Worm (Caenorhabditis elegans): ENCODE results near the gene wee-1.3.

The wee-1.3 gene

ce11 chrII:9682044-9682443 lies 34.2 kb downstream of the wee-1.3 start:
- TF ChIP-seq ces-1 (GFP tag; optimal IDR thresholded peaks at IDR 0.05) (peak; percentile 1), lin-13 (tag; optimal IDR thresholded peaks at IDR 0.05) (no peak)

DNA sequence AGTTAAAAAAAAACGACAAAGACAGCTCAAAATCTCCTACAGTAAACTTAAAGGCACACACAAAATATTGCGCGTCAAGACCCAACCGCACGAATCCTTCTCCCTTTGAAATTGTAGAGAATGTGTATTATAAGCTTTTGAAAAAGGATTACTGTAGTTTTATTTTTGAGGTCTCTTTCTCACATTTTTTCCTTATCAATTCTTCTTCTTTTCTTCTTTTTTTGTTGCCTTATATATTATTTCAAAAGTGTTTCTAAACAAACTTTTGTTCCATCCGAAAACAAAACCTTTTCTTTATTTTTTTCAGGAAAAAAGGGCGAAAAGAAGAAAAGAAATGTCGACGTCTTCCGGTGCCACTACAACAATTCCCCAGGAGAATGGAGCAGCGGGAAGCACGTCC lies 35.8 kb downstream of the wee-1.3 start, which contains the start of gene ZK1320.13:
TSS of gene ZK1320.13 (plus strand) at position 301 of the 400 bp plus-strand sequence.
- TF ChIP-seq unc-62 (GFP tag; optimal IDR thresholded peaks at IDR 0.05) = no peak
- no peak for TF ChIP-seq pha-4 (tag; optimal IDR thresholded peaks at IDR 0.05)
- TF ChIP-seq lin-32 (GFP tag; optimal IDR thresholded peaks at IDR 0.05) = no peak
- no peak for TF ChIP-seq ceh-39 (tag; optimal IDR thresholded peaks at IDR 0.05)
- TF ChIP-seq nhr-76 (tag; optimal IDR thresholded peaks at IDR 0.05) = no peak
- no peak for TF ChIP-seq nhr-28 (tag; optimal IDR thresholded peaks at IDR 0.05)
- TF ChIP-seq elt-1 (tag; optimal IDR thresholded peaks at IDR 0.05; ENCODE audit: borderline replicate concordance, insufficient read depth) = no peak

DNA sequence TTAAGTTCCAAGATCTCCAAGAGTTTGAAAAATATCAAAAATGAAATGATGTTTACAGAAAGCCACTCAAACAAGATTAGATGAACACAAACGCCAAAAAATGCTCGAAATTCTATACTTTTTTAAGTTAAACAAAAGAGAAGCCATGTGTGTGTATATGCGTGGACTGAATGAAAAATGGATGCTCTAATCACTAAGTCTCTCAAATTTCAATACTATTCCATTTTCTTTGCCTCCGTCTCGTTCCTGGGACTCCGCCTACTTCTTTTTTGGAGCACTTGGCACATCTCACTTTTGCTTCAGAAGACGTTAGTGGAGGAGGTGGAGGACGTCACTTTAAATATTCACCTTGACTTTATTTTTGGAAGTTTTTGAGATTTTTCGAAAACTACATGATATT lies 36.4 kb downstream of the wee-1.3 start:
- TF ChIP-seq nhr-76 (tag; optimal IDR thresholded peaks at IDR 0.05) (no peak), zip-8 (tag; optimal IDR thresholded peaks at IDR 0.05) (no peak), ztf-11 (tag; optimal IDR thresholded peaks at IDR 0.05) (no peak), ceh-39 (tag; optimal IDR thresholded peaks at IDR 0.05) (no peak), bed-3 (GFP tag; optimal IDR thresholded peaks at IDR 0.05) (no peak), lin-13 (tag; optimal IDR thresholded peaks at IDR 0.05) (no peak), pha-4 (tag; optimal IDR thresholded peaks at IDR 0.05) (no peak), sptf-1 (tag; optimal IDR thresholded peaks at IDR 0.05) (no peak), M03D4.4 (tag; optimal IDR thresholded peaks at IDR 0.05) (no peak), nhr-28 (tag; optimal IDR thresholded peaks at IDR 0.05) (no peak), mab-5 (tag; optimal IDR thresholded peaks at IDR 0.05) (no peak), nhr-237 (tag; optimal IDR thresholded peaks at IDR 0.05) (no peak), unc-120 (tag; optimal IDR thresholded peaks at IDR 0.05; ENCODE audit: poor library complexity, severe bottlenecking) (no peak), flh-1 (GFP tag; optimal IDR thresholded peaks at IDR 0.05) (no peak), mep-1 (tag; optimal IDR thresholded peaks at IDR 0.05) (no peak), mls-2 (tag; optimal IDR thresholded peaks at IDR 0.05) (no peak), snpc-4 (tag; optimal IDR thresholded peaks at IDR 0.05) (no peak), elt-3 (tag; optimal IDR thresholded peaks at IDR 0.05) (no peak)

DNA sequence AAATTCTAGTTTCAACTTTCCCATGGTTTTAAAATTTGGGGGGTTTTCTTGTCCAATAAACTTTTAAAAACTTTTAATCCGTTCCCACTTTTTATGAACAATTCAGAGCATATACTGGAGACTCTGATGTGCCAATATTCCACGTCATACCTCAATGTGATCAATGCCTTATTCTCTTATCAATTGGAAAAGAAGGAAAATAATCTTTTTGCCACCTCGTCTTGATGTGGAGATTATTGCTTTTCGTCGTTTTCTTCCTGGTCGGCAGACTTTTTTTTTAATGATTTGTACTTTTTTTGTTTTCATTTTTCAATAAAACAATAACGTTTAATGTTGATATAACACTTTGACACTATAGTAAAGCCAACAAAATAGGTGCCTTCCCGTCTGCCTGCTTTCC lies 38.8 kb downstream of the wee-1.3 start:
- TF ChIP-seq bed-3 (GFP tag; optimal IDR thresholded peaks at IDR 0.05) (no peak), unc-120 (tag; optimal IDR thresholded peaks at IDR 0.05; ENCODE audit: poor library complexity, severe bottlenecking) (no peak), sem-2 (GFP tag; optimal IDR thresholded peaks at IDR 0.05) (no peak), ztf-11 (tag; optimal IDR thresholded peaks at IDR 0.05) (no peak), elt-3 (tag; optimal IDR thresholded peaks at IDR 0.05) (no peak), drap-1 (GFP tag; optimal IDR thresholded peaks at IDR 0.05) (no peak), blmp-1 (tag; optimal IDR thresholded peaks at IDR 0.05) (no peak), nhr-76 (tag; optimal IDR thresholded peaks at IDR 0.05) (no peak), pha-4 (tag; optimal IDR thresholded peaks at IDR 0.05) (no peak), lin-13 (tag; optimal IDR thresholded peaks at IDR 0.05) (no peak)

DNA sequence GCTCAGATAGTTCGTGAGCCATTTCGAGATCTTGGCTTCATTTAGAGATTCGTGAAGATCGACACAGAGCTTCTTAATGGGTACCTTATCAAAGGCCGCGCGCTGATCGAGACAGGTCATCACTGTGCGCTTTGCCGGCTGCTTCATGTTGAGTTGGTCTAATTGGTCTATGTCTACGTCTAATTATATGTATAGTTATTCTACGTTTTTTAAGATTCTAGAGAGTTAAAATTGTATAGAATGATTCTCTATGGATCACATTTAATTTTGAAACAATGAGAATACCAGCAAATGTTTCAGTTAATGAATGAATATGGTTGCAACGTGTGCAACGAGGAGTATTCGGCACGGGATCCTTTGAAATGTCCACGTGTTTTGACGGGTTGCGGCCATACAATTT lies 41.6 kb downstream of the wee-1.3 start, which contains the start of gene arc-1:
TSS of gene arc-1 (plus strand) at position 301 of the 400 bp plus-strand sequence.
- no peak for TF ChIP-seq nhr-12 (tag; optimal IDR thresholded peaks at IDR 0.05)
- TF ChIP-seq drap-1 (GFP tag; optimal IDR thresholded peaks at IDR 0.05) = no peak

- TF ChIP-seq flh-1 (GFP tag; optimal IDR thresholded peaks at IDR 0.05) = no peak
- TF ChIP-seq mep-1 (tag; optimal IDR thresholded peaks at IDR 0.05) = no peak
- TF ChIP-seq lin-32 (GFP tag; optimal IDR thresholded peaks at IDR 0.05) = no peak
- TF ChIP-seq ceh-43 (GFP tag; optimal IDR thresholded peaks at IDR 0.05) = no peak
- no peak for TF ChIP-seq ceh-83 (GFP tag; optimal IDR thresholded peaks at IDR 0.05)
- no peak for TF ChIP-seq nhr-237 (tag; optimal IDR thresholded peaks at IDR 0.05)
- TF ChIP-seq tbx-8 (GFP tag; optimal IDR thresholded peaks at IDR 0.05) = no peak
- TF ChIP-seq drap-1 (GFP tag; optimal IDR thresholded peaks at IDR 0.05) = no peak
- no peak for TF ChIP-seq blmp-1 (tag; optimal IDR thresholded peaks at IDR 0.05)
- no peak for TF ChIP-seq nhr-2 (tag; optimal IDR thresholded peaks at IDR 0.05)
- TF ChIP-seq ham-2 (GFP tag; optimal IDR thresholded peaks at IDR 0.05) = no peak
- no peak for TF ChIP-seq lsy-2 (tag; optimal IDR thresholded peaks at IDR 0.05)
- TF ChIP-seq hlh-1 (tag; optimal IDR thresholded peaks at IDR 0.05) = no peak
- no peak for TF ChIP-seq pha-4 (tag; optimal IDR thresholded peaks at IDR 0.05)
- TF ChIP-seq elt-3 (tag; optimal IDR thresholded peaks at IDR 0.05) = no peak
- TF ChIP-seq unc-62 (GFP tag; optimal IDR thresholded peaks at IDR 0.05) = no peak
- TF ChIP-seq elt-1 (tag; optimal IDR thresholded peaks at IDR 0.05; ENCODE audit: borderline replicate concordance, insufficient read depth) = no peak
- TF ChIP-seq zip-8 (tag; optimal IDR thresholded peaks at IDR 0.05) = no peak
Measured at ce11 chrII:9671308-9671707, 45.0 kb downstream of the wee-1.3 start, which contains the start of gene ZK1320.7. Gene ZK1320.7, plus strand, starts transcription at chrII:9671608.

Measured in whole organism, mixed stage, embryonic.